Fruit fly (Drosophila melanogaster) S2 (cell line): ENCODE results near the gene GstD10.

Experiments
- CG8478 ChIP-seq: fragments of >200 bp; optimal IDR thresholded peaks from 2 replicates; lab custom pipeline; 2018
- CTCF ChIP-seq, 2 experiments: fragments of >200 bp; optimal IDR thresholded peaks; 2 replicates each; lab custom pipeline; 2018

DNA sequence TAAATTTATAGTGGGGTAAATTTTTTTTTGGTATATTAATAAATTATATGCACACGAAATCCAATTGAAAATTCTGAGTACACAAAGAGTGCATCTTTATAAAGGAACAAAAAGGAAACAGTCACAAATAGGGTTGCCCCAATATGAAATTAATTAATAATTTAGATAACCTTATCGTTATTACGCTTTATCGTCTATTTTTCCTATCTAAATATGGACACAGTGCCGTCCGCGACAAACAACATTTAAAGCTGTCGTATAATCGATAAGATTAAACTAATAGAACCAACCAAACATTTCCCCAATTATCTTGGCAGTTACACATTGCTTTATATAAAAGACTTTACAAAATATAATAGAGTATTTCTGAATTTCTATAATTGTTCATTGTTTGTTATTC lies 32.5 kb upstream of the GstD10 start:
- TF ChIP-seq CG8478 (lab: Kevin White, UChicago), result no peak
- TF ChIP-seq CTCF (optimal IDR thresholded peaks at IDR 0.05; lab: Kevin White, UChicago), result no peak
